Fruit fly (Drosophila melanogaster) whole organism, wandering third instar larva: ENCODE results near the gene CG34328.

ENCODE experiments used
- Dfd ChIP-seq: fragments of >200 bp; optimal IDR thresholded peaks from 2 replicates; lab custom pipeline; 2017; ENCODE audit warnings: missing biosample characterization, missing genetic modification characterization
- OdsH ChIP-seq: fragments of 200-800 bp; sonication (Bioruptor generic); optimal IDR thresholded peaks from 2 replicates; lab custom pipeline; 2016; ENCODE audit warnings: missing biosample characterization, mild to moderate bottlenecking, missing genetic modification characterization
- dl ChIP-seq, 2 experiments: fragments of 175-275, 200-275 bp in 1 of 2; fragments of 200-275 bp in 1 of 2; sonication (Bioruptor generic); optimal IDR thresholded peaks; lab custom pipeline; 2018; ENCODE audit warnings: mild to moderate bottlenecking in 2 of 2, missing biosample characterization in 2 of 2, missing genetic modification characterization in 2 of 2, moderate library complexity in 2 of 2; ENCODE audit not compliant: partially characterized antibody in 2 of 2, insufficient read depth in 1 of 2

DNA sequence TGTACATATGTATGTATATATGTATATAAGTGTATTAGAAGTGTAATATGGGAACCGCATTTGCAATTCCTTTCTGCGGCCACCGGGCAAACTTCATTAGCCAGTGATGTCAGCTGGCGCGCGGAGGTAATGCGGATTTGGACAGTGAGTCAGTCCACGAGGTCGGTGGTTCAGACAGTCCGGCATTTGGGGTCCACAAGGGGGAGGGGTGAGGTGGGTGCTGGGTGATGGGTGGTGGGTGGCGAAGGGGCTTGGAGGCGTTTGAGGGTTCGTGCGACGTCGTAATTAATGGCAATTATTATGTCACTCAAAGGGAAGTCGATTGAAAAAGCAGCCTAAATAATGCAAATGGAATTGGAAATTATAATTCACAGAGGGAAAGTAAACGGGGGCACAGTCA is 30.1 kb downstream of the CG34328 start:
- TF ChIP-seq Dfd = no peak
- no peak for TF ChIP-seq OdsH (GFP tag; lab: Kevin White, UChicago)
- TF ChIP-seq dl (GFP tag; optimal IDR thresholded peaks at IDR 0.05; lab: Kevin White, UChicago; ENCODE audit: insufficient read depth in 1 of 2, partially characterized antibody in 2 of 2) = no peak
